Worm (Caenorhabditis elegans): ENCODE results near the gene fbxa-185.

- TF ChIP-seq lin-13 (tag; optimal IDR thresholded peaks at IDR 0.05): no peak
- TF ChIP-seq lsy-2 (tag; optimal IDR thresholded peaks at IDR 0.05): no peak
- TF ChIP-seq hlh-1 (tag; optimal IDR thresholded peaks at IDR 0.05): no peak
- no peak for TF ChIP-seq elt-3 (tag; optimal IDR thresholded peaks at IDR 0.05)
- TF ChIP-seq sptf-1 (tag; optimal IDR thresholded peaks at IDR 0.05): no peak
Observed at ce11 chrV:17379932-17380331, 48.5 kb downstream of the fbxa-185 start, which contains the start of gene Y20C6A.4.

Data from whole organism, mixed stage, embryonic.